Fruit fly (Drosophila melanogaster) S2 (cell line): ENCODE results near the gene in.

ENCODE experiments used
- CG8478 ChIP-seq: fragments of >200 bp; optimal IDR thresholded peaks from 2 replicates; lab custom pipeline; 2018
- CTCF ChIP-seq, 2 experiments: fragments of >200 bp; optimal IDR thresholded peaks; 2 replicates each; lab custom pipeline; 2018

- no peak for TF ChIP-seq CTCF (optimal IDR thresholded peaks at IDR 0.05; lab: Kevin White, UChicago)
- no peak for TF ChIP-seq CG8478 (lab: Kevin White, UChicago)
Measured at dm6 chr3L:20385408-20385807, 18.4 kb downstream of the in start.
